Fruit fly (Drosophila melanogaster) whole organism, embryonic: ENCODE measurements around the gene CG5071.
A peak's percentile ranks its signal among the peaks of the same experiment; 100 is the strongest.

Experiments
- CG10543 ChIP-seq: fragments of 200-800 bp; sonication (Bioruptor generic); optimal IDR thresholded peaks from 3 replicates; lab custom pipeline; 2017; ENCODE audit warnings: missing biosample characterization, mild to moderate bottlenecking, missing genetic modification characterization, moderate library complexity
- CG11247 ChIP-seq: fragments of 200-800 bp; sonication (Bioruptor generic); IDR thresholded peaks from 2 replicates; pipeline ENCODE4 v1.3.6; 2022; ENCODE audit warnings: missing biosample characterization, missing genetic modification characterization
- CG12391 ChIP-seq: fragments of 200-800 bp; sonication (Bioruptor generic); optimal IDR thresholded peaks from 3 replicates; lab custom pipeline; 2018; ENCODE audit warnings: missing biosample characterization, mild to moderate bottlenecking, missing genetic modification characterization, moderate library complexity
- CG13775 ChIP-seq: fragments of 200-800 bp; sonication (Bioruptor generic); optimal IDR thresholded peaks from 3 replicates; lab custom pipeline; 2017; ENCODE audit warnings: missing biosample characterization, mild to moderate bottlenecking, missing genetic modification characterization
- CG14441 ChIP-seq: fragments of 200-800 bp; sonication (Bioruptor generic); IDR thresholded peaks from 2 replicates; pipeline ENCODE4 v1.3.6; 2022; ENCODE audit warnings: missing biosample characterization, missing genetic modification characterization
- CG14667 ChIP-seq: fragments of 200-800 bp; sonication (Bioruptor generic); IDR thresholded peaks from 2 replicates; pipeline ENCODE4 v1.3.6; 2022; ENCODE audit warnings: missing biosample characterization, missing genetic modification characterization
- CG16815 ChIP-seq: fragments of 200-800 bp; sonication (Bioruptor generic); optimal IDR thresholded peaks from 3 replicates; lab custom pipeline; 2017; ENCODE audit warnings: missing biosample characterization, mild to moderate bottlenecking, missing genetic modification characterization
- CG17802 ChIP-seq: fragments of 200-800 bp; sonication (Bioruptor generic); optimal IDR thresholded peaks from 2 replicates; lab custom pipeline; 2018; ENCODE audit warnings: missing biosample characterization, mild to moderate bottlenecking, missing genetic modification characterization, moderate library complexity
- CG1832 ChIP-seq: fragments of 200-800 bp; sonication (Bioruptor generic); optimal IDR thresholded peaks from 2 replicates; lab custom pipeline; 2017; ENCODE audit warnings: missing biosample characterization, mild to moderate bottlenecking, missing genetic modification characterization, inconsistent platforms
- CG2116 ChIP-seq: fragments of 200-800 bp; sonication (Bioruptor generic); optimal IDR thresholded peaks from 3 replicates; lab custom pipeline; 2018; ENCODE audit warnings: missing biosample characterization, mild to moderate bottlenecking, missing genetic modification characterization
- CG2202 ChIP-seq: fragments of 200-800 bp; sonication (Bioruptor generic); optimal IDR thresholded peaks from 2 replicates; lab custom pipeline; 2018; ENCODE audit warnings: missing biosample characterization, mild to moderate bottlenecking, missing genetic modification characterization
- CG2889 ChIP-seq: fragments of 200-800 bp; sonication (Bioruptor generic); IDR thresholded peaks from 3 replicates; pipeline ENCODE4 v1.3.6; 2022; ENCODE audit warnings: missing biosample characterization, missing genetic modification characterization
- CG6654 ChIP-seq: fragments of 200-800 bp; sonication (Bioruptor generic); optimal IDR thresholded peaks from 2 replicates; lab custom pipeline; 2017; ENCODE audit warnings: missing biosample characterization, mild to moderate bottlenecking, missing genetic modification characterization
- CG7357 ChIP-seq: fragments of 200-800 bp; sonication (Bioruptor generic); IDR thresholded peaks from 3 replicates; pipeline ENCODE4 v1.3.6; 2022; ENCODE audit warnings: missing biosample characterization, missing genetic modification characterization
- CG7786 ChIP-seq: fragments of 200-800 bp; sonication (Bioruptor generic); optimal IDR thresholded peaks from 2 replicates; lab custom pipeline; 2016; ENCODE audit warnings: missing biosample characterization, missing genetic modification characterization
- CG8359 ChIP-seq: fragments of 200-800 bp; sonication (Bioruptor generic); optimal IDR thresholded peaks from 2 replicates; lab custom pipeline; 2017; ENCODE audit warnings: missing biosample characterization, mild to moderate bottlenecking, missing genetic modification characterization, borderline replicate concordance
- CG9609 ChIP-seq: fragments of 200-800 bp; sonication (Bioruptor generic); optimal IDR thresholded peaks from 3 replicates; lab custom pipeline; 2016; ENCODE audit warnings: missing biosample characterization, missing genetic modification characterization
- CoRest ChIP-seq: fragments of 200-800 bp; sonication (Bioruptor generic); optimal IDR thresholded peaks from 3 replicates; lab custom pipeline; 2018; ENCODE audit warnings: missing biosample characterization, mild to moderate bottlenecking, missing genetic modification characterization, moderate library complexity
- D19A ChIP-seq: fragments of 200-800 bp; optimal IDR thresholded peaks from 3 replicates; lab custom pipeline; 2019; ENCODE audit warnings: missing biosample characterization, mild to moderate bottlenecking, missing genetic modification characterization, moderate library complexity
- D19B ChIP-seq: fragments of 200-800 bp; sonication (Bioruptor generic); optimal IDR thresholded peaks from 2 replicates; lab custom pipeline; 2017; ENCODE audit warnings: missing biosample characterization, mild to moderate bottlenecking, missing genetic modification characterization
- Doc3 ChIP-seq: fragments of 200-800 bp; sonication (Bioruptor generic); IDR thresholded peaks from 3 replicates; pipeline ENCODE4 v1.3.6; 2022; ENCODE audit warnings: missing biosample characterization, missing genetic modification characterization; ENCODE audit not compliant: partially characterized antibody
- E2f1 ChIP-seq: fragments of 200-800 bp; sonication (Bioruptor generic); IDR thresholded peaks from 2 replicates; pipeline ENCODE4 v1.3.6; 2022; ENCODE audit warnings: missing biosample characterization, missing genetic modification characterization
- Fer2 ChIP-seq: fragments of 200-800 bp; sonication (Bioruptor generic); optimal IDR thresholded peaks from 2 replicates; lab custom pipeline; 2018; ENCODE audit warnings: missing biosample characterization, mild to moderate bottlenecking, missing genetic modification characterization, moderate library complexity
- Hr51 ChIP-seq, 2 experiments: fragments of 200-800 bp; sonication (Bioruptor generic); optimal IDR thresholded peaks; 2 replicates in 1 of 2; 3 replicates in 1 of 2; lab custom pipeline; 2016 to 2018; ENCODE audit warnings: missing biosample characterization in 2 of 2, missing genetic modification characterization in 2 of 2, mild to moderate bottlenecking in 1 of 2, moderate library complexity in 1 of 2
- Lpt ChIP-seq: fragments of >200 bp; optimal IDR thresholded peaks from 2 replicates; lab custom pipeline; 2018; ENCODE audit warnings: missing biosample characterization, missing genetic modification characterization
- Mrtf ChIP-seq: fragments of 200-800 bp; sonication (Bioruptor generic); IDR thresholded peaks from 3 replicates; pipeline ENCODE4 v1.3.6; 2022; ENCODE audit warnings: missing biosample characterization, missing genetic modification characterization
- Scr ChIP-seq: fragments of 200-800 bp; sonication (Bioruptor generic); IDR thresholded peaks from 2 replicates; pipeline ENCODE4 v1.3.6; 2022; ENCODE audit warnings: missing biosample characterization, missing genetic modification characterization; ENCODE audit not compliant: partially characterized antibody
- abd-A ChIP-seq: fragments of 200-800 bp; sonication (Bioruptor generic); optimal IDR thresholded peaks from 3 replicates; lab custom pipeline; 2019; ENCODE audit warnings: missing biosample characterization, mild to moderate bottlenecking, missing genetic modification characterization, moderate library complexity
- aop ChIP-seq: fragments of 200-800 bp; sonication (Bioruptor generic); IDR thresholded peaks from 2 replicates; pipeline ENCODE4 v1.3.6; 2022; ENCODE audit warnings: missing biosample characterization, missing genetic modification characterization
- ase ChIP-seq: fragments of 200-800 bp; sonication (Bioruptor generic); IDR thresholded peaks from 3 replicates; pipeline ENCODE4 v1.3.6; 2022; ENCODE audit warnings: missing biosample characterization, missing genetic modification characterization
- az2 ChIP-seq: fragments of 200-800 bp; sonication (Bioruptor generic); optimal IDR thresholded peaks from 3 replicates; lab custom pipeline; 2016; ENCODE audit warnings: missing biosample characterization, missing genetic modification characterization
- bbx ChIP-seq: fragments of 200-800 bp; sonication (Bioruptor generic); IDR thresholded peaks from 2 replicates; pipeline ENCODE4 v1.3.6; 2022; ENCODE audit warnings: missing biosample characterization, missing genetic modification characterization; ENCODE audit not compliant: partially characterized antibody
- chif ChIP-seq, 2 experiments: fragments of 200-800 bp; sonication (Bioruptor generic); optimal IDR thresholded peaks; 3 replicates each; lab custom pipeline; 2016; ENCODE audit warnings: missing biosample characterization in 2 of 2, missing genetic modification characterization in 2 of 2
- en ChIP-seq: fragments of 200-800 bp; sonication (Bioruptor generic); optimal IDR thresholded peaks from 2 replicates; lab custom pipeline; 2016; ENCODE audit warnings: missing biosample characterization, missing genetic modification characterization
- ewg ChIP-seq: fragments of 200-800 bp; sonication (Bioruptor generic); optimal IDR thresholded peaks from 3 replicates; lab custom pipeline; 2017; ENCODE audit warnings: mild to moderate bottlenecking, missing biosample characterization, missing genetic modification reagents, missing genetic modification characterization
- gcm2 ChIP-seq: fragments of 200-800 bp; sonication (Bioruptor generic); optimal IDR thresholded peaks from 2 replicates; lab custom pipeline; 2016; ENCODE audit warnings: missing biosample characterization, missing genetic modification characterization
- hb ChIP-seq: fragments of 200-800 bp; sonication (Bioruptor generic); IDR thresholded peaks from 3 replicates; pipeline ENCODE4 v1.3.6; 2022; ENCODE audit warnings: missing biosample characterization, missing genetic modification characterization; ENCODE audit not compliant: partially characterized antibody
- klu ChIP-seq: fragments of 200-800 bp; sonication (Bioruptor generic); IDR thresholded peaks from 2 replicates; pipeline ENCODE4 v1.3.6; 2022; ENCODE audit warnings: missing biosample characterization, missing genetic modification characterization
- knrl ChIP-seq: fragments of 200-800 bp; sonication (Bioruptor generic); IDR thresholded peaks from 3 replicates; pipeline ENCODE4 v1.3.6; 2022; ENCODE audit warnings: missing biosample characterization, missing genetic modification characterization; ENCODE audit not compliant: partially characterized antibody
- lov ChIP-seq, 2 experiments: fragments of 200-800 bp in 1 of 2; fragments of >200 bp in 1 of 2; sonication (Bioruptor generic) in 1 of 2; IDR thresholded peaks in 1 of 2; optimal IDR thresholded peaks in 1 of 2; 2 replicates in 1 of 2; 3 replicates in 1 of 2; pipeline versions ENCODE4 v1.3.6 to Lab custom; 2017 to 2022; ENCODE audit warnings: missing biosample characterization in 1 of 2, missing genetic modification characterization in 1 of 2
- mirr ChIP-seq: fragments of 200-800 bp; sonication (Bioruptor generic); optimal IDR thresholded peaks from 3 replicates; lab custom pipeline; 2018; ENCODE audit warnings: missing biosample characterization, mild to moderate bottlenecking, missing genetic modification characterization
- prd ChIP-seq, 3 experiments: fragments of >200 bp in 2 of 3; fragments of 200-800 bp in 1 of 3; sonication (Bioruptor generic) in 1 of 3; optimal IDR thresholded peaks in 2 of 3; IDR thresholded peaks in 1 of 3; 2 replicates in 2 of 3; 3 replicates in 1 of 3; pipeline versions ENCODE4 v1.3.6 to Lab custom; 2017 to 2022; ENCODE audit warnings: missing biosample characterization in 1 of 3, missing genetic modification characterization in 1 of 3
- ranshi ChIP-seq: fragments of 200-800 bp; sonication (Bioruptor generic); IDR thresholded peaks from 2 replicates; pipeline ENCODE4 v1.3.6; 2022; ENCODE audit warnings: missing biosample characterization, missing genetic modification characterization
- repo ChIP-seq: fragments of 200-800 bp; sonication (Bioruptor generic); optimal IDR thresholded peaks from 2 replicates; lab custom pipeline; 2016; ENCODE audit warnings: missing biosample characterization, missing genetic modification characterization
- scrt ChIP-seq: fragments of 200-800 bp; sonication (Bioruptor generic); optimal IDR thresholded peaks from 2 replicates; lab custom pipeline; 2018; ENCODE audit warnings: missing biosample characterization, mild to moderate bottlenecking, missing genetic modification characterization, moderate library complexity
- sna ChIP-seq: fragments of 200-800 bp; sonication (Bioruptor generic); IDR thresholded peaks from 2 replicates; pipeline ENCODE4 v1.3.6; 2022; ENCODE audit warnings: missing biosample characterization, missing genetic modification characterization; ENCODE audit not compliant: partially characterized antibody
- tx ChIP-seq: fragments of 200-800 bp; sonication (Bioruptor generic); optimal IDR thresholded peaks from 2 replicates; lab custom pipeline; 2016; ENCODE audit warnings: missing biosample characterization, missing genetic modification characterization

Gene CG5071

DNA sequence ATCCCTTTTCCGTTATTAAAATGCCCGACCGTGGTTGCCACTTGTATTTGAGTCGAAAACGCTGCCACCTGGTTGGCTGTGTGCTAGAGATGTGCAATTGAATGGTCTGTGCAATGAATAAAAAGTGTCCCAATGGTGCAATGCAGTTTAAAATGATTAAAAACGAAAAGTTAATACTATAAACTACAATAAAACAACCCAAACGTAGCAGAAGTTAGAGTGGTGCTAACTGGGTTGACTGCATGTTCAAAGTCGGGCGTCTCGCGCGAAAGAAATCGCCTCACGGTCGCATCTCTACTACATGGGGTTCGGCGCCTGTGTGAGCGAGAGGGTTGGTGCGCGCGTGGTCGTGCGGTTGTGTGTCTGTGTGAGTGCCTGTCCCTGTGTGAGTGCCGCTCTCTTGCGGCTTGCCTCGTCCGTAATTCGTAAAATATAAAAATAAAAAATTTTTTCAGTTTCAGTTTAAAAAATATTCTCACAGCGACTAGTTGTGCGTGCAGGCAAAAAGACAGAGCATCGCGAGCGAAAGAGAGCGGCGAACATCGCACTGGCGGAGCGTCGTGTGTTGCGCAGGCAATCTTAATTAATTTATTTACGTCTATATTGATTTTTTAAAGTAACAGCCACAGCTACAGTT is 28.8 kb downstream of the CG5071 start (continued):
- TF ChIP-seq ranshi (GFP tag; lab: Robert Waterston, UW) (peak; percentile 93), D19B (GFP tag; lab: Kevin White, UChicago) (peak; percentile 81), prd (optimal IDR thresholded peaks at IDR 0.05; lab: Kevin White, UChicago) (no peak), prd (GFP tag; IDR thresholded peaks at IDR 0.05; lab: Robert Waterston, UW) (peak; percentile 96), CG16815 (GFP tag; lab: Kevin White, UChicago) (peak; percentile 93), scrt (GFP tag; lab: Kevin White, UChicago) (peak; percentile 80), Lpt (GFP tag; lab: Kevin White, UChicago) (no peak), knrl (GFP tag; lab: Robert Waterston, UW) (peak; percentile 95), CG9609 (GFP tag; lab: Kevin White, UChicago) (peak; percentile 96), Scr (GFP tag; lab: Robert Waterston, UW) (peak; percentile 96), D19A (tag; lab: Kevin White, UChicago) (peak; percentile 68), CG17802 (tag; lab: Kevin White, UChicago) (peak; percentile 76), CG2202 (tag; lab: Kevin White, UChicago) (peak; percentile 78), ewg (GFP tag; lab: Kevin White, UChicago) (peak; percentile 95), CG12391 (tag; lab: Kevin White, UChicago) (peak; percentile 95), tx (GFP tag; lab: Kevin White, UChicago) (peak; percentile 96), hb (GFP tag; lab: Robert Waterston, UW) (peak; percentile 86), bbx (peak; percentile 85), CoRest (tag; lab: Kevin White, UChicago) (peak; percentile 95), CG2889 (GFP tag; lab: Robert Waterston, UW) (peak; percentile 86), az2 (GFP tag; lab: Kevin White, UChicago) (peak; percentile 90), CG14441 (peak; percentile 88), CG7786 (GFP tag; lab: Kevin White, UChicago) (peak; percentile 97), CG2116 (GFP tag; lab: Kevin White, UChicago) (peak; percentile 89), Fer2 (tag; lab: Kevin White, UChicago) (peak; percentile 88), CG13775 (peak; percentile 94), chif (GFP tag; optimal IDR thresholded peaks at IDR 0.05; lab: Kevin White, UChicago) (peak; percentile 94 to 96), gcm2 (GFP tag; lab: Kevin White, UChicago) (peak; percentile 84), Hr51 (GFP tag; optimal IDR thresholded peaks at IDR 0.05; lab: Kevin White, UChicago) (peak; percentile 87 to 97), lov (optimal IDR thresholded peaks at IDR 0.05; lab: Kevin White, UChicago) (no peak), lov (GFP tag; IDR thresholded peaks at IDR 0.05; lab: Robert Waterston, UW) (peak; percentile 71; the same call in 1 of the 3 replicates), CG14667 (GFP tag; lab: Robert Waterston, UW) (peak; percentile 91), CG7357 (GFP tag; lab: Robert Waterston, UW) (peak; percentile 84), sna (GFP tag; lab: Robert Waterston, UW) (peak; percentile 96), Mrtf (GFP tag; lab: Robert Waterston, UW) (peak; percentile 86), repo (GFP tag; lab: Kevin White, UChicago) (peak; percentile 90), ase (GFP tag; lab: Robert Waterston, UW) (peak; percentile 72), en (GFP tag; lab: Kevin White, UChicago) (peak; percentile 83), klu (GFP tag; lab: Robert Waterston, UW) (peak; percentile 90), mirr (peak; percentile 92), E2f1 (peak; percentile 85), CG1832 (GFP tag; lab: Kevin White, UChicago) (peak; percentile 80), aop (GFP tag; lab: Robert Waterston, UW) (peak; percentile 55; the same call in 1 of the 2 replicates), CG10543 (GFP tag; lab: Kevin White, UChicago) (peak; percentile 96), CG11247 (GFP tag; lab: Robert Waterston, UW) (peak; percentile 86), abd-A (tag; lab: Kevin White, UChicago) (peak; percentile 61), Doc3 (peak; percentile 96), CG6654 (peak; percentile 28), CG8359 (GFP tag; lab: Kevin White, UChicago) (peak; percentile 31)
